Worm (Caenorhabditis elegans) whole organism, L4/young adult: ENCODE results near the gene lrpc-1.

ENCODE experiments used
- W03F9.2 ChIP-seq: fragments of 150-350 bp; optimal IDR thresholded peaks from 2 replicates; lab custom pipeline; 2014; ENCODE audit warnings: missing biosample characterization, missing genetic modification characterization
- dao-5 ChIP-seq: sonication (generic microtip); optimal IDR thresholded peaks from 2 replicates; lab custom pipeline; 2016; ENCODE audit warnings: missing genotype, missing genetic modification characterization, moderate library complexity, missing compliant biosample characterization
- him-1 ChIP-seq: sonication (generic microtip); optimal IDR thresholded peaks from 2 replicates; lab custom pipeline; 2016; ENCODE audit warnings: missing genotype, missing genetic modification reagents, missing genetic modification characterization, missing compliant biosample characterization

DNA sequence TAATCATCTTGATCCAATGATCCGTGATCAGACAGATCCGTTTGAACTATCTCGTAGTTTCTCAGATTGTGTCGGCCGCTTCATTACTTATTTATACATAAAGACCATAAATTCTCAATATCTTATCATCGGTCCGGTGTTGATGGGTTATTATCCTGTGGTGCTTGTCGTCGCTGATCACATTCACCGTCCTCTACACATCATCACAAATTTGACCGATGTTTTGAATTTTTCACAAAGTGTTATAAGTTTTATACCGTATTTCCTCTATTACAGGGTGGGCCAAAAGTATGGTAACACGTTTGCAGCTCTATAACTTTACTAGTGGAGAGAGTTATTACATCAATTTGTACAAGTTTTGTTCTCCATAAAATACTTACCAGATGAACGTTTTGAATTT is 25.1 kb downstream of the lrpc-1 start:
- TF ChIP-seq W03F9.2: no peak
- TF ChIP-seq him-1 (tag; lab: Kevin White, UChicago): no peak
- TF ChIP-seq dao-5 (tag; lab: Kevin White, UChicago): no peak
